Fruit fly (Drosophila melanogaster): ENCODE results near the gene CG6144.

dm6 chr2L:10506557-10507252, 18.2 kb downstream of the CG6144 start, which contains the start of the genes Myo31DF and CG6094:
- TF ChIP-seq CG3032 (tag; optimal IDR thresholded peaks at IDR 0.05) (no peak), Hr38 (GFP tag; optimal IDR thresholded peaks at IDR 0.05) (no peak), fd85E (GFP tag; optimal IDR thresholded peaks at IDR 0.05) (no peak), Hr39 (GFP tag; optimal IDR thresholded peaks at IDR 0.05) (peak; percentile 19), ss (GFP tag; optimal IDR thresholded peaks at IDR 0.05) (peak in 1 of 2 experiments; percentile 29), eg (GFP tag; IDR thresholded peaks at IDR 0.05) (peak; percentile 29; the same call in 2 of the 3 replicates), Gug (GFP tag; IDR thresholded peaks at IDR 0.05) (no peak), topi (GFP tag; optimal IDR thresholded peaks at IDR 0.05) (no peak), CG7368 (GFP tag; optimal IDR thresholded peaks at IDR 0.05) (no peak), Eip78C (GFP tag) (peak; percentile 75)
